Fruit fly (Drosophila melanogaster): ENCODE measurements around the gene Sumo.

The Sumo gene

DNA sequence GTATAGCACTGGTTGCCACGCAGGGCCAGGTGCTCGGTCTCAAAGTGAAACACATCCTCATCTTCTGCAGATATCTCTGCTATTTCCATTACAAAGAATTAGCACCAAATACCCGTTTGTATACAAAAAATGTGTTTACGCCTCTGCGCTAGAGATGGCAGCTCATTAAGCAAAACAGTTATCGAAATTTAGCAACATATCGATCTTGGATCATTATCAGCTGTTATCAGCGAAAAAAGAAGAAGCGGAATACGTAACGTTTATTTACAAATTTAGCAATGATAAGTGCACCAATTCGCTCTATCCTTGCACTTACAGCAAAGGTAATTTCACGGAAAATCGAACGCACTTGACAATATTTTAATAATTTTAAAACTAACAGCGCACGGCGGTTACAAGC is 7.3 kb downstream of the Sumo start, which contains the start of the genes Atac1 and Hmgcl:
Gene Atac1, minus strand, starts transcription at position 164 of the 400 bp plus-strand sequence.
Gene Hmgcl, plus strand, starts transcription at position 213 of the 400 bp plus-strand sequence.
- TF ChIP-seq CG8478 (optimal IDR thresholded peaks at IDR 0.05) (no peak), CTCF (optimal IDR thresholded peaks at IDR 0.05) (no peak)

dm6 chr2L:6956725-6957124 is 10.7 kb downstream of the Sumo start, which contains the start of the genes CG13775 and CG3430:
CG13775 (minus strand) TSS chr2L:6956950.
CG3430 (plus strand) TSS chr2L:6957008.
- TF ChIP-seq CG8478 (optimal IDR thresholded peaks at IDR 0.05) (no peak), CTCF (optimal IDR thresholded peaks at IDR 0.05) (no peak)

DNA sequence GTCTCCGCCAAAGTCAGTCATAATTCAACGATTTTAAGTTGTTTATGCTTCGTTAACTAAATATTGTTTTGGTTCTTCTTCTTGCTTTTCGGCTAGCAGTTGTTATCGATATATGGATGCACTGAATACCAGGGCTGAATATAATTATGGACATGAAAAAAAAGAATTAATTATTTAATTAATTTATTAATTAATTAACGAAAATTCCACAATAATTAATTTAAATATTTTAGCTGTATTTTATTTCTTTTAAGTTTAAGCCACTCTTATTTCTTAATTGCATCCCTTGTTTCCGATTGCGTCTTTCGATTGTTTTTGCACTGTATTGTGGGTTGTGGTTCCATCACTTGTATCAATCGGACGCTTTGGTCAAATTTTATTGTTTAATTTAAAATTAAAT is 17.3 kb downstream of the Sumo start, which contains the start of the genes Gas41 and SA1:
Gene Gas41, minus strand, starts transcription at position 112 of the 400 bp plus-strand sequence.
Gene SA1, plus strand, starts transcription at position 326 of the 400 bp plus-strand sequence.
- TF ChIP-seq CTCF (optimal IDR thresholded peaks at IDR 0.05) (no peak), CG8478 (optimal IDR thresholded peaks at IDR 0.05) (no peak)

DNA sequence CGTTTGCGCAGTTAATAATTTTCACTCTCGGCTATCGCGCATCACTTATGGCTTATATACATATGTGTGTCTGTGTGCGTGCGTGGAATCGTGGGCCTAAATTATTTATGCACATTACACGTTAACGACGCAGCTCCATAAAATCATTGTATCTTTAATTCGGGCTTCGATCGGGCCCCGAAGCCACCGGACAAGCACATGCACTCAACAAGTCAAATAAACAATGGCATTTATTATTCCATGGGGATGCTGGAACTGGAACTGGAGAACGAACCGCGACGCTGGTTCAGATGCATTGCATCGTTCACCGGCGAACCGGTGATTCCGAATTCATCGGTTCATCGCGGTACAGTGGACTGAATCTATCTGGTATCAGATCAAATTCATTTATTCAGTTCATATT is 18.9 kb downstream of the Sumo start, which contains the start of gene ihog:
Gene ihog, minus strand, starts transcription at position 269 of the 403 bp plus-strand sequence.
- TF ChIP-seq CTCF (optimal IDR thresholded peaks at IDR 0.05), result peak in 1 of 2 experiments; percentile 9
- no peak for TF ChIP-seq CG8478 (optimal IDR thresholded peaks at IDR 0.05)

- TF ChIP-seq CG8478 (optimal IDR thresholded peaks at IDR 0.05) (no peak), CTCF (optimal IDR thresholded peaks at IDR 0.05) (no peak)
These were observed 22.4 kb downstream of the Sumo start, which contains the start of gene Fgop2 for dm6 chr2L:6945088-6945487. Fgop2 (minus strand) TSS chr2L:6945289.

dm6 chr2L:6942714-6943113 is 24.7 kb downstream of the Sumo start, which contains the start of gene CG18304:
CG18304 (minus strand) TSS chr2L:6942814.
- TF ChIP-seq CG8478 (optimal IDR thresholded peaks at IDR 0.05) (no peak), CTCF (optimal IDR thresholded peaks at IDR 0.05) (no peak)

DNA sequence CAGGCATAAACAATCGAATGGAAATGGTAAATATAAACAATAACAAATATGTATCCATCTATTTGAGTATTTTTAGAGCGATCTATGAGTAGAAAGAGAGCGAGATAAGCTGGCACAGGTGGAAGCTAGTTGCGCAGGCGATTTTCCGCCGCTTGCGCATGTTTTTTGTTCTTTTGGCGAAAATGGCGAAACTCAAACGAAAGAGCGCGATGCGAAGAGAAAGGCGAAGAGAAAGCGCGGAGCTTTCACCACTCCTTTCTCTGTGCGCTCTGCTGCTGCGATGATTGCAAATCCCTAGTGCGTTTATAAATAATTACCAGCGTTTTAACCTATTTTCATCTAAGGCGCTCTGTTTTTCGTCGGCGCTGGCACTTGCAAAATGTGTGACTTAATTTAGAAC is 25.7 kb downstream of the Sumo start:
- TF ChIP-seq CTCF (optimal IDR thresholded peaks at IDR 0.05) (no peak), CG8478 (optimal IDR thresholded peaks at IDR 0.05) (no peak)

- TF ChIP-seq CG8478 (optimal IDR thresholded peaks at IDR 0.05), result no peak
- TF ChIP-seq CTCF (optimal IDR thresholded peaks at IDR 0.05), result peak in 1 of 2 experiments; percentile 35
These were observed 27.7 kb downstream of the Sumo start for dm6 chr2L:6939698-6940097.

- TF ChIP-seq CTCF (optimal IDR thresholded peaks at IDR 0.05), result no peak
- TF ChIP-seq CG8478 (optimal IDR thresholded peaks at IDR 0.05), result no peak
These were observed 35.6 kb downstream of the Sumo start, which contains the start of gene CG43232 for dm6 chr2L:6931821-6932220. CG43232 (plus strand) TSS chr2L:6932121.

dm6 chr2L:6925114-6925513 is 42.3 kb downstream of the Sumo start:
- TF ChIP-seq CG8478 (optimal IDR thresholded peaks at IDR 0.05), result no peak
- TF ChIP-seq CTCF (optimal IDR thresholded peaks at IDR 0.05), result no peak

DNA sequence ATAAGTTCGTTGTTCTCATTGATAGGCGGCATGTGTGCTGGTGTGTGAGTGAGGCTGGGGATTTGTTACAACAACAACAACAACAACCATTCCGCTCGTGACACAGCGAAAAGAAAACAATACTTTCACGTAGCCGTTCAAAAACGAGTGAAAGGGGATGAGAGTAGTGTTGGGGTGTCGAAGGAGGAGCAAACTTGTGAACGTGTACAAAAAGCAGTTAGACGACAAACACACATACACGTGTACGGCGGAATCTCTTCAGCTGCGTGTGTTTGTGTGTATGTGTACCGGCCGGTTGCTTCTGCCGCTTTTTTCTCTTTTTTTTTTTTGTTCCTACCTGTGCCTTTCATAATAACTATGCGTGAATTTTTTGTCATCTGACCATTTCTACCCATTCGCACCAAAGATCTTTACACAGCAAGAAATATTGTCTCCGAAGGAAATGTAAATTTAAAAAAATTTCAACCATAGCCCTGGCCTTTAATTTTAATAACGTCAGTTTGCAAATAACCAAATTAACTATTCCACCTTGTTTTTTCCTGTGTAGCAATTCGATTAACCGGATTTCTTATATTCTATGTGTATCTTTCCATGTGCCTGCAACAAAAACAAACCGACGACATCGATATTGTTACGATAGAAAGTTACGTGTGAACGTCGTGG is 45.2 kb downstream of the Sumo start:
- TF ChIP-seq CTCF (optimal IDR thresholded peaks at IDR 0.05) (no peak), CG8478 (optimal IDR thresholded peaks at IDR 0.05) (no peak)

DNA sequence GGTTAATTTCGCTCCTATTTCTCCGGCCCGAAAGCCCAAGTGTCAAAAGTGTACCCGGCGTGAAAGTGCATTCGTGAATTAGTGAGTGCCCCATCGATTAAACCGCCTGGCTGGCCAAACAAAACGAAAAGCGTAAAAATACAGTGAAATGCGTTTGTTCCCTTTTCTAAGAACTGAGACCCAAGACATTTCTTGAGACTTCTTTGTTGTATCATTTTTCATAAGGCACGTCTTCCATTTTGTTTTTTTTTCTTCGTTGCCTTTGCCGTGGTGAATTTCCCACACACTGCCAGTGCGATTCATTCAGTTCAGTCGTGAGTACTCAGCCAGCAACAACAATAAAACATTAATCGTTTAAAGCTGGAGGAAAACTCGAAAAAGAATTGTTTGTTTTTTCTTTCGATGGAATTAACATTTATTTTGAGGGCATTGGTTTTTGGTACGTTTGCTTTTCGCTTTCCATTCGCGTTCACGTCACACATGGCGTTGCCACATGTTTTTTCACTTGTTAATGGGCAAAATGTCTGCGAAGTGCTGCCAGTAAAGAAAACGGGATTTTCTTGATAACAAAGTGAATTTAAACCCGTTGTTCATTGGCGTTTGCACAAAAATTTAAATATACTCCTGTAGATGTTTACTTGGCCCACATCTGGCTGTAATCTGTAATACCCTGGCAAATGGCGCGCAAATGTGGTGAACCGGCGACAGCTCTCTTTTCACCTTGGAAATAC is 45.9 kb downstream of the Sumo start:
- TF ChIP-seq CTCF (optimal IDR thresholded peaks at IDR 0.05) (no peak), CG8478 (optimal IDR thresholded peaks at IDR 0.05) (no peak)

DNA sequence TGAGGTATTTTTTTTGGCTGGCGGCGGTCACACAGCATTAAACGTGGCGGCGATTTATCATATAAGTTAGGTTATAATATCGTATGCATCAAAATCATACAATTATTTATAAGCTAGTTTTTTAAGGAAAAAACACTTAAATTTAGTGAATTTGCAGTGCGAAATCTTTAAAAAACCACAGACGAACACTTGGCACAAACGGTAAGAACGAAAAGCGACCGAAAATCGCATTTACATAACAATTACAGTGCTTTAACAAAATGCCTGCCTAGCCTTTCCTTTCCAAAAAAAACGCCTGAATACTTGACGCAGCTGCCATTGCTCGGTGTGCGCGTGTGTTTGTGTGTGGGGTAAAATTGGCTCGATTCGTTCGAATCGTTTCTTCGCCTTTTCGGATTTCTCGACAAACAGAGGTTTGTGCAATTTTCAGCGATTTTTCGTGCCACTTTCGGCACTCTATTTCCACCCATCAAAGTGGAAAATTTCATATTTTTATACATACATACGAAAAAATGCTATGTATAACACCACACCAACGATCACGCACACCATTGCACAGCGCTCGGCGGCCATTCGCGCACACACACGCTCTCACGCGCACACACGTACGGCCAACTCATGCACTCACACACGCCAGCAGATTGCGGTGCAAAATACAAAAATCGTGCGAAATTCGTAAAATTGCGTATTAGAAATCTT is 46.6 kb downstream of the Sumo start, which contains the start of gene Hrb27C:
Gene Hrb27C, plus strand, starts transcription at position 44 of the 699 bp plus-strand sequence.
- TF ChIP-seq CTCF (optimal IDR thresholded peaks at IDR 0.05) (peak; percentile 2 to 24), CG8478 (optimal IDR thresholded peaks at IDR 0.05) (no peak)

dm6 chr2L:6919850-6920660 is 47.4 kb downstream of the Sumo start, which contains the start of gene x16:
x16 (minus strand) TSS chr2L:6920210.
- TF ChIP-seq CTCF (optimal IDR thresholded peaks at IDR 0.05) (peak in 1 of 2 experiments; percentile 5), CG8478 (optimal IDR thresholded peaks at IDR 0.05) (no peak)

All from S2 (cell line).